Fruit fly (Drosophila melanogaster) Kc167 (cell line): ENCODE measurements around the gene CG14420.

ENCODE experiments used
- Myc ChIP-seq: fragments of >200 bp; optimal IDR thresholded peaks from 2 replicates; lab custom pipeline; 2017; ENCODE audit warnings: missing external identifiers
- Sin3A ChIP-seq: fragments of >200 bp; optimal IDR thresholded peaks from 2 replicates; lab custom pipeline; 2018; ENCODE audit warnings: missing external identifiers
- h ChIP-seq: fragments of >200 bp; optimal IDR thresholded peaks from 3 replicates; lab custom pipeline; 2018; ENCODE audit warnings: missing external identifiers
- insv ChIP-seq: fragments of >200 bp; optimal IDR thresholded peaks from 3 replicates; lab custom pipeline; 2018; ENCODE audit warnings: missing external identifiers
- psq ChIP-seq: fragments of >200 bp; optimal IDR thresholded peaks from 2 replicates; lab custom pipeline; 2017; ENCODE audit warnings: missing external identifiers
- ttk ChIP-seq: sonication (Bioruptor generic); optimal IDR thresholded peaks from 2 replicates; lab custom pipeline; 2017; ENCODE audit warnings: missing external identifiers

The CG14420 gene

dm6 chrX:2969039-2969438 lies 30.4 kb downstream of the CG14420 start:
- no peak for TF ChIP-seq Sin3A
- TF ChIP-seq ttk: no peak
- no peak for TF ChIP-seq Myc (lab: Kevin White, UChicago)
- TF ChIP-seq insv: no peak
- no peak for TF ChIP-seq h

dm6 chrX:2973593-2973992 lies 34.9 kb downstream of the CG14420 start, which contains the start of gene rst:
Gene rst, minus strand, starts transcription at chrX:2973834.
- no peak for TF ChIP-seq ttk
- no peak for TF ChIP-seq insv
- TF ChIP-seq h: no peak
- no peak for TF ChIP-seq Sin3A
- no peak for TF ChIP-seq psq (lab: Kevin White, UChicago)
- no peak for TF ChIP-seq Myc (lab: Kevin White, UChicago)

dm6 chrX:2977857-2978473 lies 39.3 kb downstream of the CG14420 start:
- TF ChIP-seq insv (no peak), psq (lab: Kevin White, UChicago) (no peak), Myc (lab: Kevin White, UChicago) (no peak), h (no peak), ttk (no peak), Sin3A (no peak)

dm6 chrX:2980290-2980689 lies 41.6 kb downstream of the CG14420 start:
- TF ChIP-seq psq (lab: Kevin White, UChicago): no peak
- no peak for TF ChIP-seq insv
- no peak for TF ChIP-seq ttk
- TF ChIP-seq Sin3A: no peak
- TF ChIP-seq h: no peak
- TF ChIP-seq Myc (lab: Kevin White, UChicago): no peak

dm6 chrX:2982441-2982995 lies 43.9 kb downstream of the CG14420 start:
- TF ChIP-seq Myc (lab: Kevin White, UChicago) (no peak), psq (lab: Kevin White, UChicago) (no peak), ttk (no peak), h (no peak), insv (no peak), Sin3A (no peak)

- TF ChIP-seq h: no peak
- TF ChIP-seq Sin3A: no peak
- no peak for TF ChIP-seq psq (lab: Kevin White, UChicago)
- TF ChIP-seq ttk: no peak
- no peak for TF ChIP-seq Myc (lab: Kevin White, UChicago)
- no peak for TF ChIP-seq insv
Measured at dm6 chrX:2984902-2985772, 46.5 kb downstream of the CG14420 start.

dm6 chrX:2987320-2987719 lies 48.7 kb downstream of the CG14420 start:
- TF ChIP-seq insv: no peak
- no peak for TF ChIP-seq h
- no peak for TF ChIP-seq Myc (lab: Kevin White, UChicago)
- TF ChIP-seq psq (lab: Kevin White, UChicago): no peak
- no peak for TF ChIP-seq Sin3A
- TF ChIP-seq ttk: no peak

- TF ChIP-seq psq (lab: Kevin White, UChicago) (no peak), ttk (no peak), Sin3A (no peak), Myc (lab: Kevin White, UChicago) (no peak), insv (no peak), h (no peak)
Measured at dm6 chrX:2989332-2989731, 50.7 kb downstream of the CG14420 start.
